Worm (Caenorhabditis elegans) whole organism, L1 larva: Measurements from ENCODE around the gene F22F4.4.

ENCODE experiments used
- C04F5.9 ChIP-seq: sonication (generic microtip); optimal IDR thresholded peaks from 2 replicates; lab custom pipeline; 2016; ENCODE audit warnings: missing genetic modification characterization, missing compliant biosample characterization
- F16B12.6 ChIP-seq: fragments of 150-350 bp; optimal IDR thresholded peaks from 2 replicates; lab custom pipeline; 2014; ENCODE audit warnings: missing biosample characterization, missing genetic modification characterization
- aha-1 ChIP-seq: fragments of 150-350 bp; optimal IDR thresholded peaks from 2 replicates; lab custom pipeline; 2014; ENCODE audit warnings: missing biosample characterization, missing genetic modification characterization
- alr-1 ChIP-seq: fragments of 200-800 bp; sonication (Bioruptor generic); optimal IDR thresholded peaks from 2 replicates; lab custom pipeline; 2018; ENCODE audit warnings: borderline replicate concordance, mild to moderate bottlenecking, missing genetic modification characterization, missing compliant biosample characterization
- aly-2 ChIP-seq: fragments of 150-350 bp; optimal IDR thresholded peaks from 2 replicates; lab custom pipeline; 2014; ENCODE audit warnings: missing biosample characterization, missing genetic modification characterization
- ama-1 ChIP-seq: fragments of 150-350 bp; optimal IDR thresholded peaks from 2 replicates; lab custom pipeline; 2014
- ceh-63 ChIP-seq: fragments of 200-800 bp; sonication (Bioruptor generic); optimal IDR thresholded peaks from 2 replicates; lab custom pipeline; 2018; ENCODE audit warnings: mild to moderate bottlenecking, missing genetic modification characterization, missing compliant biosample characterization
- ceh-8 ChIP-seq: fragments of 200-800 bp; sonication (Bioruptor generic); optimal IDR thresholded peaks from 2 replicates; lab custom pipeline; 2018; ENCODE audit warnings: mild to moderate bottlenecking, missing genetic modification characterization, moderate library complexity, missing compliant biosample characterization
- ceh-90 ChIP-seq: sonication (generic microtip); optimal IDR thresholded peaks from 2 replicates; lab custom pipeline; 2016; ENCODE audit warnings: missing genetic modification characterization, missing compliant biosample characterization
- ces-1 ChIP-seq: fragments of 150-350 bp; optimal IDR thresholded peaks from 2 replicates; lab custom pipeline; 2014; ENCODE audit warnings: missing biosample characterization, missing genetic modification reagents, missing genetic modification characterization
- dpl-1 ChIP-seq, 3 experiments: fragments of 150-350 bp in 2 of 3; sonication (generic microtip) in 1 of 3; optimal IDR thresholded peaks; 2 replicates each; lab custom pipeline; 2014 to 2017; ENCODE audit warnings: missing biosample characterization in 3 of 3, missing genetic modification characterization in 3 of 3, missing genetic modification reagents in 3 of 3
- egl-27 ChIP-seq, 2 experiments: fragments of 150-350 bp in 1 of 2; sonication (generic microtip); optimal IDR thresholded peaks; 3 replicates each; lab custom pipeline; 2017 to 2018; ENCODE audit warnings: missing biosample characterization in 2 of 2, missing genetic modification characterization in 2 of 2, missing genetic modification reagents in 2 of 2
- ets-5 ChIP-seq: fragments of 200-800 bp; sonication (Bioruptor generic); IDR thresholded peaks from 2 replicates; pipeline ENCODE4 v1.3.6; 2022; ENCODE audit warnings: missing genetic modification characterization, missing compliant biosample characterization
- fkh-10 ChIP-seq: sonication (generic microtip); optimal IDR thresholded peaks from 2 replicates; lab custom pipeline; 2017; ENCODE audit warnings: missing biosample characterization, missing genetic modification reagents, missing genetic modification characterization
- fkh-8 ChIP-seq: sonication (generic microtip); optimal IDR thresholded peaks from 2 replicates; lab custom pipeline; 2016; ENCODE audit warnings: mild to moderate bottlenecking, missing genetic modification characterization, missing compliant biosample characterization
- grh-1 ChIP-seq: fragments of 200-800 bp; sonication (Bioruptor generic); IDR thresholded peaks from 2 replicates; pipeline ENCODE4 v1.3.6; 2022; ENCODE audit warnings: missing genetic modification reagents, missing genetic modification characterization, missing compliant biosample characterization
- hlh-17 ChIP-seq: fragments of 200-800 bp; sonication (Bioruptor generic); optimal IDR thresholded peaks from 2 replicates; lab custom pipeline; 2018; ENCODE audit warnings: missing genetic modification characterization, mild to moderate bottlenecking, missing compliant biosample characterization, moderate library complexity, borderline replicate concordance
- hlh-4 ChIP-seq: sonication (generic microtip); optimal IDR thresholded peaks from 2 replicates; lab custom pipeline; 2016; ENCODE audit warnings: mild to moderate bottlenecking, missing genetic modification characterization, missing compliant biosample characterization
- hpl-2 ChIP-seq: fragments of 150-350 bp; optimal IDR thresholded peaks from 2 replicates; lab custom pipeline; 2014; ENCODE audit warnings: missing biosample characterization, missing genetic modification reagents, missing genetic modification characterization
- irx-1 ChIP-seq: sonication (generic microtip); optimal IDR thresholded peaks from 2 replicates; lab custom pipeline; 2016; ENCODE audit warnings: missing genetic modification characterization, missing compliant biosample characterization
- jun-1 ChIP-seq: fragments of 150-350 bp; optimal IDR thresholded peaks from 2 replicates; lab custom pipeline; 2014; ENCODE audit warnings: missing biosample characterization, missing genetic modification reagents, missing genetic modification characterization
- lin-14 ChIP-seq: fragments of 200-800 bp; sonication (Bioruptor generic); optimal IDR thresholded peaks from 2 replicates; lab custom pipeline; 2018; ENCODE audit warnings: mild to moderate bottlenecking, missing genetic modification characterization, moderate library complexity, missing compliant biosample characterization
- lin-39 ChIP-seq: fragments of 150-350 bp; optimal IDR thresholded peaks from 2 replicates; lab custom pipeline; 2014; ENCODE audit warnings: missing biosample characterization, missing genetic modification reagents, missing genetic modification characterization
- lsy-2 ChIP-seq, 2 experiments: fragments of 150-350 bp; optimal IDR thresholded peaks; 2 replicates each; lab custom pipeline; 2014; ENCODE audit warnings: missing biosample characterization in 2 of 2, missing genetic modification characterization in 2 of 2
- mab-9 ChIP-seq: fragments of 200-800 bp; sonication (Bioruptor generic); IDR thresholded peaks from 2 replicates; pipeline ENCODE4 v1.3.6; 2022; ENCODE audit warnings: missing genetic modification reagents, missing genetic modification characterization, missing compliant biosample characterization
- mdl-1 ChIP-seq, 2 experiments: fragments of 150-350 bp; optimal IDR thresholded peaks; 2 replicates each; lab custom pipeline; 2014 to 2017; ENCODE audit warnings: missing biosample characterization in 2 of 2, missing genetic modification characterization in 2 of 2, inconsistent platforms in 1 of 2
- mef-2 ChIP-seq: fragments of 150-350 bp; optimal IDR thresholded peaks from 2 replicates; lab custom pipeline; 2014; ENCODE audit warnings: missing biosample characterization, missing genetic modification characterization
- nhr-11 ChIP-seq: fragments of 150-350 bp; optimal IDR thresholded peaks from 2 replicates; lab custom pipeline; 2014; ENCODE audit warnings: missing biosample characterization, missing genetic modification characterization
- nhr-12 ChIP-seq: sonication (generic microtip); optimal IDR thresholded peaks from 2 replicates; lab custom pipeline; 2017; ENCODE audit warnings: missing biosample characterization, missing genetic modification characterization
- nhr-20 ChIP-seq: sonication (generic microtip); optimal IDR thresholded peaks from 2 replicates; lab custom pipeline; 2016; ENCODE audit warnings: mild to moderate bottlenecking, missing genetic modification characterization, missing compliant biosample characterization
- nhr-237 ChIP-seq: fragments of 150-350 bp; optimal IDR thresholded peaks from 2 replicates; lab custom pipeline; 2014; ENCODE audit warnings: missing biosample characterization, missing genetic modification characterization
- nhr-71 ChIP-seq: sonication (generic microtip); optimal IDR thresholded peaks from 2 replicates; lab custom pipeline; 2016; ENCODE audit warnings: mild to moderate bottlenecking, missing genetic modification characterization, moderate library complexity, missing compliant biosample characterization
- nhr-76 ChIP-seq: sonication (generic microtip); optimal IDR thresholded peaks from 2 replicates; lab custom pipeline; 2017; ENCODE audit warnings: missing biosample characterization, missing genetic modification characterization
- nhr-84 ChIP-seq: sonication (generic microtip); optimal IDR thresholded peaks from 2 replicates; lab custom pipeline; 2017; ENCODE audit warnings: missing biosample characterization, missing genetic modification characterization
- nhr-85 ChIP-seq: sonication (generic microtip); peaks from one replicate; lab custom pipeline; 2016; ENCODE audit warnings: missing genetic modification characterization, inconsistent platforms, missing compliant biosample characterization
- nhr-90 ChIP-seq: sonication (generic microtip); optimal IDR thresholded peaks from 2 replicates; lab custom pipeline; 2016; ENCODE audit warnings: mild to moderate bottlenecking, missing genetic modification characterization, missing compliant biosample characterization; ENCODE audit not compliant: poor library complexity
- pax-3 ChIP-seq: fragments of 200-800 bp; sonication (Bioruptor generic); optimal IDR thresholded peaks from 2 replicates; lab custom pipeline; 2018; ENCODE audit warnings: mild to moderate bottlenecking, missing genetic modification characterization, moderate library complexity, missing compliant biosample characterization
- pqm-1 ChIP-seq: sonication (generic microtip); optimal IDR thresholded peaks from 3 replicates; lab custom pipeline; 2017; ENCODE audit warnings: missing biosample characterization, missing genetic modification characterization
- skn-1 ChIP-seq: fragments of 150-350 bp; optimal IDR thresholded peaks from 2 replicates; lab custom pipeline; 2014; ENCODE audit warnings: missing biosample characterization, missing genetic modification characterization
- snpc-4 ChIP-seq: fragments of 150-350 bp; optimal IDR thresholded peaks from 2 replicates; lab custom pipeline; 2014; ENCODE audit warnings: missing biosample characterization, missing genetic modification characterization
- sup-37 ChIP-seq: fragments of 200-800 bp; sonication (Bioruptor generic); optimal IDR thresholded peaks from 2 replicates; lab custom pipeline; 2018; ENCODE audit warnings: mild to moderate bottlenecking, missing genetic modification characterization, missing compliant biosample characterization
- swsn-7 ChIP-seq: sonication (generic microtip); optimal IDR thresholded peaks from 2 replicates; lab custom pipeline; 2016; ENCODE audit warnings: missing genetic modification characterization, missing compliant biosample characterization
- unc-130 ChIP-seq: fragments of 150-350 bp; optimal IDR thresholded peaks from 2 replicates; lab custom pipeline; 2017; ENCODE audit warnings: missing biosample characterization, missing genetic modification characterization, inconsistent platforms
- unc-86 ChIP-seq: sonication (generic microtip); optimal IDR thresholded peaks from 2 replicates; lab custom pipeline; 2016; ENCODE audit warnings: missing genetic modification characterization, missing compliant biosample characterization
- vab-15 ChIP-seq: sonication (generic microtip); optimal IDR thresholded peaks from 2 replicates; lab custom pipeline; 2017; ENCODE audit warnings: missing genotype, mild to moderate bottlenecking, missing genetic modification characterization, missing compliant biosample characterization
- zag-1 ChIP-seq: fragments of 150-350 bp; optimal IDR thresholded peaks from 2 replicates; lab custom pipeline; 2014; ENCODE audit warnings: missing biosample characterization, missing genetic modification characterization
- ztf-11 ChIP-seq, 2 experiments: sonication (generic microtip); optimal IDR thresholded peaks; 2 replicates each; lab custom pipeline; 2016 to 2017; ENCODE audit warnings: missing genetic modification characterization in 2 of 2, missing biosample characterization in 1 of 2, missing compliant biosample characterization in 1 of 2
- ztf-4 ChIP-seq: fragments of 150-350 bp; optimal IDR thresholded peaks from 2 replicates; lab custom pipeline; 2014; ENCODE audit warnings: missing biosample characterization, missing genetic modification characterization

F22F4.4 gene

ce11 chrX:6048508-6048907, 47.2 kb upstream of the F22F4.4 start, which contains the start of gene pak-1:
Gene pak-1 (minus strand): TSS chrX:6048608.
- TF ChIP-seq nhr-237 (tag; lab: Kevin White, UChicago) (no peak), dpl-1 (GFP tag; optimal IDR thresholded peaks at IDR 0.05; lab: Kevin White, UChicago) (no peak), nhr-12 (tag; lab: Kevin White, UChicago) (no peak), lin-39 (tag; lab: Kevin White, UChicago) (no peak), hlh-4 (no peak), unc-86 (tag; lab: Kevin White, UChicago) (no peak), mef-2 (tag; lab: Kevin White, UChicago) (no peak), zag-1 (tag; lab: Kevin White, UChicago) (no peak), ztf-11 (tag; optimal IDR thresholded peaks at IDR 0.05; lab: Kevin White, UChicago) (no peak), grh-1 (GFP tag; lab: Robert Waterston, UW) (no peak), alr-1 (tag; lab: Kevin White, UChicago) (no peak), ceh-90 (no peak), snpc-4 (tag; lab: Kevin White, UChicago) (no peak), ceh-8 (GFP tag; lab: Kevin White, UChicago) (no peak)

- TF ChIP-seq skn-1 (tag; lab: Kevin White, UChicago) (no peak), vab-15 (tag; lab: Kevin White, UChicago) (no peak), jun-1 (no peak), lin-39 (tag; lab: Kevin White, UChicago) (no peak), aha-1 (tag; lab: Kevin White, UChicago) (no peak), fkh-8 (tag; lab: Kevin White, UChicago) (no peak)
Observed at ce11 chrX:6043283-6043682, 42.0 kb upstream of the F22F4.4 start.

ce11 chrX:6041995-6042481, 40.7 kb upstream of the F22F4.4 start:
- TF ChIP-seq alr-1 (tag; lab: Kevin White, UChicago) (no peak), nhr-20 (tag; lab: Kevin White, UChicago) (peak; percentile 94), nhr-71 (tag; lab: Kevin White, UChicago) (peak; percentile 90), ces-1 (GFP tag; lab: Kevin White, UChicago) (no peak), aly-2 (tag; lab: Kevin White, UChicago) (no peak), ceh-8 (GFP tag; lab: Kevin White, UChicago) (no peak), nhr-76 (no peak), fkh-10 (GFP tag; lab: Kevin White, UChicago) (no peak), snpc-4 (tag; lab: Kevin White, UChicago) (no peak), C04F5.9 (tag; lab: Kevin White, UChicago) (no peak), mab-9 (GFP tag; lab: Robert Waterston, UW) (no peak), jun-1 (peak; percentile 76), pqm-1 (tag; lab: Kevin White, UChicago) (no peak), pax-3 (tag; lab: Kevin White, UChicago) (no peak), ets-5 (GFP tag; lab: Robert Waterston, UW) (no peak), lin-14 (peak; percentile 94), hlh-17 (no peak), swsn-7 (tag; lab: Kevin White, UChicago) (peak; percentile 69), nhr-90 (peak; percentile 82), ceh-90 (no peak), zag-1 (tag; lab: Kevin White, UChicago) (no peak), F16B12.6 (tag; lab: Kevin White, UChicago) (no peak), nhr-11 (tag; lab: Kevin White, UChicago) (no peak), lin-39 (tag; lab: Kevin White, UChicago) (no peak), ceh-63 (no peak), irx-1 (peak; percentile 25), skn-1 (tag; lab: Kevin White, UChicago) (peak; percentile 41), mdl-1 (tag; optimal IDR thresholded peaks at IDR 0.05; lab: Kevin White, UChicago) (peak in 1 of 2 experiments; percentile 80), nhr-84 (no peak), ama-1 (no peak), hpl-2 (GFP tag; lab: Kevin White, UChicago) (no peak), nhr-85 (tag; lab: Kevin White, UChicago) (peak; percentile 94), egl-27 (tag; optimal IDR thresholded peaks at IDR 0.05; lab: Kevin White, UChicago) (peak; percentile 9 to 16), ztf-4 (tag; lab: Kevin White, UChicago) (peak; percentile 23), sup-37 (GFP tag; lab: Kevin White, UChicago) (no peak), lsy-2 (tag; optimal IDR thresholded peaks at IDR 0.05; lab: Kevin White, UChicago) (peak; percentile 60 to 85), unc-130 (tag; lab: Kevin White, UChicago) (peak; percentile 85)
